Worm (Caenorhabditis elegans): ENCODE measurements around the gene grl-30.

- no peak for TF ChIP-seq hmbx-1 (tag; optimal IDR thresholded peaks at IDR 0.05)
- no peak for TF ChIP-seq ets-7 (tag; optimal IDR thresholded peaks at IDR 0.05)
- no peak for TF ChIP-seq ama-1 (optimal IDR thresholded peaks at IDR 0.05)
- TF ChIP-seq flt-1 (GFP tag; IDR thresholded peaks at IDR 0.05), result no peak
- TF ChIP-seq hmg-4 (GFP tag; optimal IDR thresholded peaks at IDR 0.05), result no peak
- no peak for TF ChIP-seq tbx-37 (GFP tag; conservative IDR thresholded peaks at IDR 0.05)
- no peak for TF ChIP-seq sea-1 (GFP tag; conservative IDR thresholded peaks at IDR 0.05)
- TF ChIP-seq tbx-11 (GFP tag; IDR thresholded peaks at IDR 0.05), result no peak
- no peak for TF ChIP-seq F13C5.2 (tag; optimal IDR thresholded peaks at IDR 0.05)
- TF ChIP-seq B0310.2 (tag; optimal IDR thresholded peaks at IDR 0.05), result no peak
- TF ChIP-seq scrt-1 (GFP tag; IDR thresholded peaks at IDR 0.05), result no peak
- no peak for TF ChIP-seq tra-4 (tag; optimal IDR thresholded peaks at IDR 0.05)
- TF ChIP-seq aly-1 (tag; optimal IDR thresholded peaks at IDR 0.05), result no peak
- TF ChIP-seq ceh-13 (GFP tag; optimal IDR thresholded peaks at IDR 0.05), result no peak
Measured at ce11 chrV:3538307-3538706, 17.8 kb upstream of the grl-30 start, which contains the start of gene nhr-93.
